Worm (Caenorhabditis elegans) whole organism, L3 larva: Measurements from ENCODE around the gene fbxc-19.

Source experiments
- R02D3.7 ChIP-seq: fragments of 150-350 bp; optimal IDR thresholded peaks from 2 replicates; lab custom pipeline; 2014; ENCODE audit warnings: missing biosample characterization, missing genetic modification characterization
- aly-2 ChIP-seq: fragments of 150-350 bp; optimal IDR thresholded peaks from 2 replicates; lab custom pipeline; 2014; ENCODE audit warnings: missing biosample characterization, missing genetic modification characterization
- ama-1 ChIP-seq: fragments of 150-350 bp; optimal IDR thresholded peaks from 2 replicates; lab custom pipeline; 2018
- ceh-16 ChIP-seq: sonication (generic microtip); optimal IDR thresholded peaks from 2 replicates; lab custom pipeline; 2017; ENCODE audit warnings: missing biosample characterization, missing genetic modification characterization
- ceh-28 ChIP-seq: fragments of 150-350 bp; optimal IDR thresholded peaks from 2 replicates; lab custom pipeline; 2014; ENCODE audit warnings: missing biosample characterization, missing genetic modification reagents, missing genetic modification characterization
- ceh-82 ChIP-seq: fragments of 150-350 bp; optimal IDR thresholded peaks from 2 replicates; lab custom pipeline; 2014; ENCODE audit warnings: missing biosample characterization, missing genetic modification characterization
- ceh-9 ChIP-seq: sonication (generic microtip); optimal IDR thresholded peaks from 2 replicates; lab custom pipeline; 2018; ENCODE audit warnings: missing biosample characterization, missing genetic modification characterization
- daf-12 ChIP-seq: fragments of 150-350 bp; optimal IDR thresholded peaks from 2 replicates; lab custom pipeline; 2014; ENCODE audit warnings: missing biosample characterization, missing genetic modification reagents, missing genetic modification characterization
- egl-5 ChIP-seq: fragments of 150-350 bp; optimal IDR thresholded peaks from 2 replicates; lab custom pipeline; 2017; ENCODE audit warnings: missing biosample characterization, missing genetic modification reagents, missing genetic modification characterization, inconsistent platforms
- elt-1 ChIP-seq: fragments of 150-350 bp; optimal IDR thresholded peaks from 2 replicates; lab custom pipeline; 2014; ENCODE audit warnings: missing biosample characterization, missing genetic modification characterization
- fkh-10 ChIP-seq: sonication (generic microtip); optimal IDR thresholded peaks from 2 replicates; lab custom pipeline; 2017; ENCODE audit warnings: missing biosample characterization, missing genetic modification reagents, missing genetic modification characterization
- fkh-2 ChIP-seq: fragments of 150-350 bp; optimal IDR thresholded peaks from 2 replicates; lab custom pipeline; 2014; ENCODE audit warnings: missing biosample characterization, missing genetic modification reagents, missing genetic modification characterization
- fos-1 ChIP-seq: fragments of 150-350 bp; optimal IDR thresholded peaks from 2 replicates; lab custom pipeline; 2014; ENCODE audit warnings: missing biosample characterization, missing genetic modification characterization
- hmg-11 ChIP-seq: sonication (generic microtip); optimal IDR thresholded peaks from 2 replicates; lab custom pipeline; 2016; ENCODE audit warnings: missing genetic modification characterization, missing compliant biosample characterization
- lin-15B ChIP-seq: fragments of 150-350 bp; optimal IDR thresholded peaks from 2 replicates; lab custom pipeline; 2014; ENCODE audit warnings: missing biosample characterization, missing genetic modification characterization
- lin-39 ChIP-seq: fragments of 150-350 bp; optimal IDR thresholded peaks from 2 replicates; lab custom pipeline; 2018; ENCODE audit warnings: missing biosample characterization, missing genetic modification reagents, missing genetic modification characterization
- lsy-12 ChIP-seq: sonication (generic microtip); optimal IDR thresholded peaks from 2 replicates; lab custom pipeline; 2016; ENCODE audit warnings: mild to moderate bottlenecking, missing genetic modification characterization, missing compliant biosample characterization
- mdl-1 ChIP-seq: fragments of 150-350 bp; optimal IDR thresholded peaks from 2 replicates; lab custom pipeline; 2014; ENCODE audit warnings: missing biosample characterization, missing genetic modification characterization
- mml-1 ChIP-seq: fragments of 150-350 bp; sonication (generic microtip); optimal IDR thresholded peaks from 3 replicates; lab custom pipeline; 2014; ENCODE audit warnings: missing biosample characterization, missing genetic modification characterization
- nfya-1 ChIP-seq: sonication (generic microtip); optimal IDR thresholded peaks from 2 replicates; lab custom pipeline; 2017; ENCODE audit warnings: missing genetic modification characterization, mild to moderate bottlenecking, missing compliant biosample characterization, antibody characterized with exemption, moderate library complexity; ENCODE audit not compliant: insufficient read depth
- nhr-11 ChIP-seq: fragments of 150-350 bp; optimal IDR thresholded peaks from 2 replicates; lab custom pipeline; 2014; ENCODE audit warnings: missing biosample characterization, missing genetic modification characterization
- nhr-23 ChIP-seq: fragments of 150-350 bp; optimal IDR thresholded peaks from 2 replicates; lab custom pipeline; 2014; ENCODE audit warnings: missing biosample characterization, missing genetic modification reagents, missing genetic modification characterization
- nhr-237 ChIP-seq: fragments of 150-350 bp; optimal IDR thresholded peaks from 2 replicates; lab custom pipeline; 2014; ENCODE audit warnings: missing biosample characterization, missing genetic modification characterization
- nhr-43 ChIP-seq: sonication (generic microtip); optimal IDR thresholded peaks from 2 replicates; lab custom pipeline; 2016; ENCODE audit warnings: mild to moderate bottlenecking, missing genetic modification characterization, missing compliant biosample characterization; ENCODE audit not compliant: poor library complexity, severe bottlenecking
- nhr-67 ChIP-seq: fragments of 150-350 bp; optimal IDR thresholded peaks from 2 replicates; lab custom pipeline; 2014; ENCODE audit warnings: missing biosample characterization, missing genetic modification characterization
- nhr-76 ChIP-seq: fragments of 150-350 bp; sonication (generic microtip); optimal IDR thresholded peaks from 5 replicates; lab custom pipeline; 2014; ENCODE audit warnings: missing biosample characterization, missing genetic modification characterization
- nhr-77 ChIP-seq: fragments of 150-350 bp; optimal IDR thresholded peaks from 2 replicates; lab custom pipeline; 2014; ENCODE audit warnings: missing biosample characterization, missing genetic modification characterization
- pha-4 ChIP-seq: fragments of 150-350 bp; optimal IDR thresholded peaks from 2 replicates; lab custom pipeline; 2014; ENCODE audit warnings: missing biosample characterization, missing genetic modification reagents, missing genetic modification characterization
- pqm-1 ChIP-seq: fragments of 150-350 bp; optimal IDR thresholded peaks from 2 replicates; lab custom pipeline; 2017; ENCODE audit warnings: missing biosample characterization, missing genetic modification characterization, inconsistent platforms
- sea-2 ChIP-seq: fragments of 150-350 bp; sonication (generic microtip); optimal IDR thresholded peaks from 4 replicates; lab custom pipeline; 2014; ENCODE audit warnings: missing biosample characterization, missing genetic modification reagents, missing genetic modification characterization
- skn-1 ChIP-seq: fragments of 150-350 bp; optimal IDR thresholded peaks from 2 replicates; lab custom pipeline; 2014; ENCODE audit warnings: missing biosample characterization, missing genetic modification characterization
- snpc-4 ChIP-seq: fragments of 150-350 bp; optimal IDR thresholded peaks from 2 replicates; lab custom pipeline; 2014; ENCODE audit warnings: missing biosample characterization, missing genetic modification characterization
- tbx-2 ChIP-seq: sonication (generic microtip); optimal IDR thresholded peaks from 2 replicates; lab custom pipeline; 2016; ENCODE audit warnings: mild to moderate bottlenecking, missing genetic modification characterization, missing compliant biosample characterization
- unc-39 ChIP-seq: sonication (generic microtip); optimal IDR thresholded peaks from 4 replicates; lab custom pipeline; 2017; ENCODE audit warnings: missing biosample characterization, missing genetic modification characterization
- unc-62 ChIP-seq: fragments of 150-350 bp; sonication (generic microtip); optimal IDR thresholded peaks from 4 replicates; lab custom pipeline; 2014; ENCODE audit warnings: missing biosample characterization, missing genetic modification reagents, missing genetic modification characterization
- zag-1 ChIP-seq: fragments of 150-350 bp; optimal IDR thresholded peaks from 2 replicates; lab custom pipeline; 2014; ENCODE audit warnings: missing biosample characterization, missing genetic modification characterization
- ztf-11 ChIP-seq: fragments of 150-350 bp; optimal IDR thresholded peaks from 2 replicates; lab custom pipeline; 2014; ENCODE audit warnings: missing biosample characterization, missing genetic modification characterization
- ztf-4 ChIP-seq: fragments of 150-350 bp; optimal IDR thresholded peaks from 2 replicates; lab custom pipeline; 2014; ENCODE audit warnings: missing biosample characterization, missing genetic modification characterization

Gene fbxc-19

ce11 chrII:1806358-1806757 is 13.9 kb upstream of the fbxc-19 start, which contains the start of gene C08F1.12:
Gene C08F1.12 (minus strand): TSS chrII:1806458.
- TF ChIP-seq nfya-1: no peak
- no peak for TF ChIP-seq lin-39
- TF ChIP-seq mml-1: no peak
- no peak for TF ChIP-seq fkh-10 (GFP tag; lab: Kevin White, UChicago)
- no peak for TF ChIP-seq ceh-9 (tag; lab: Kevin White, UChicago)
- no peak for TF ChIP-seq lin-15B (tag; lab: Kevin White, UChicago)
- no peak for TF ChIP-seq ama-1 (lab: Kevin White, UChicago)
- TF ChIP-seq skn-1: no peak
- TF ChIP-seq, all 47 proteins: peak for 0

ce11 chrII:1808217-1808616 is 12.1 kb upstream of the fbxc-19 start, which contains the start of gene C08F1.8:
Gene C08F1.8 (minus strand): TSS chrII:1808317.
- TF ChIP-seq unc-62 (GFP tag; lab: Kevin White, UChicago) (no peak), ztf-4 (tag; lab: Kevin White, UChicago) (no peak), ceh-82 (tag; lab: Kevin White, UChicago) (no peak), aly-2 (tag; lab: Kevin White, UChicago) (no peak), nhr-11 (no peak), pha-4 (tag; lab: Kevin White, UChicago) (no peak), fkh-2 (tag; lab: Kevin White, UChicago) (no peak), ama-1 (lab: Kevin White, UChicago) (no peak), elt-1 (tag; lab: Kevin White, UChicago) (no peak), nhr-237 (tag; lab: Kevin White, UChicago) (no peak), lsy-12 (tag; lab: Kevin White, UChicago) (no peak), tbx-2 (tag; lab: Kevin White, UChicago) (no peak), R02D3.7 (no peak)
- TF ChIP-seq, all 47 proteins: peak for 0

- TF ChIP-seq elt-1 (tag; lab: Kevin White, UChicago) (no peak), pqm-1 (no peak), fkh-2 (tag; lab: Kevin White, UChicago) (no peak), nhr-77 (no peak), skn-1 (no peak), ceh-9 (tag; lab: Kevin White, UChicago) (no peak)
These were observed 4.2 kb upstream of the fbxc-19 start for ce11 chrII:1816053-1816452.

ce11 chrII:1818300-1818699 is 2.0 kb upstream of the fbxc-19 start, which contains the start of gene fbxb-10:
Gene fbxb-10 (minus strand): TSS chrII:1818400.
- TF ChIP-seq nfya-1: no peak
- TF ChIP-seq mdl-1 (tag; lab: Kevin White, UChicago): no peak
- no peak for TF ChIP-seq daf-12 (tag; lab: Kevin White, UChicago)
- no peak for TF ChIP-seq nhr-43 (tag; lab: Kevin White, UChicago)
- TF ChIP-seq sea-2 (GFP tag; lab: Kevin White, UChicago): no peak
- no peak for TF ChIP-seq snpc-4 (tag; lab: Kevin White, UChicago)
- no peak for TF ChIP-seq nhr-76
- no peak for TF ChIP-seq nhr-67 (tag; lab: Kevin White, UChicago)
- TF ChIP-seq nhr-23 (tag; lab: Kevin White, UChicago): no peak
- TF ChIP-seq ceh-9 (tag; lab: Kevin White, UChicago): no peak
- no peak for TF ChIP-seq lin-39
- TF ChIP-seq pha-4 (tag; lab: Kevin White, UChicago): no peak

ce11 chrII:1820774-1821173 is 495 bp downstream of the fbxc-19 start, which contains the start of gene fbxa-3:
Gene fbxa-3 (minus strand): TSS chrII:1820874.
- TF ChIP-seq ceh-16 (tag; lab: Kevin White, UChicago) (no peak), aly-2 (tag; lab: Kevin White, UChicago) (no peak), hmg-11 (tag; lab: Kevin White, UChicago) (no peak), mml-1 (no peak), ztf-11 (tag; lab: Kevin White, UChicago) (no peak), elt-1 (tag; lab: Kevin White, UChicago) (no peak), nhr-11 (no peak), egl-5 (tag; lab: Kevin White, UChicago) (no peak), fos-1 (no peak), lin-15B (tag; lab: Kevin White, UChicago) (no peak), zag-1 (tag; lab: Kevin White, UChicago) (no peak), unc-39 (tag; lab: Kevin White, UChicago) (no peak), skn-1 (no peak), ceh-28 (no peak), mdl-1 (tag; lab: Kevin White, UChicago) (no peak)
- TF ChIP-seq, all 47 proteins: peak for 0
